In the genomic region with DNA sequence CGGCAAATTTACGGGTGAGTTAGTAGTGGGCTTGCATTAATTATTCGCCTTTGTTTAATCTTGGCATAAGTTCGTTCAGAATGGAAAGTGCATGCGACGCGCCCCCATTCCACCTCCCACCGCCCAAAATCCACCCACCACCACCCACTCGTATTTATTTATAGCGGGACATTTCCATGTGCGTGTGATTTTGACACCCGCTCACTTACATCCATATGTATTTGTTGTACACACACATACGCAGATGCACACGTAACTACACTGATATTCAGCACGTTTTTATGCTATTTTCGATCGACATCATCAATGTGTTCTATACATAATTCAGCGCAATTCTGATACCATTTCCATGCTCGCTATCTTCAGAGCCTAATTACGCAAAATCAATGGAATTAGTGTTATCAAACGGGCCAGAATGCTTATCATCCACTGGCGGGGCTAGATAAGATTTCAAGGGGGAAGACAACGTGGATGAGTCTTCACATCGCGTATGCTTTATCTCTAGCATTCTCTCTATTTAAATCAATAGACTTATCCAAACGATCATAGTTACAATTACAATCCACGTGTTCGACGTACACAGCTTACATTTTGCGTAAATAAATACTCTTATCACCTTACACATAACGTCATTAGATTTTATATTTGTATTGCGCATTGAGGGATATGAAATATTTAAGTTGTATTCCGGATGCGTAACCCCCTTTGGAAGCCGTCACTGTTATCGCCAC, we compare ENCODE assay signal across 1 fruit fly cellular context.
TF ChIP-seq lines count a peak whose summit lies in the region.

No protein-coding gene starts in this region.

TF ChIP-seq in whole organism, embryonic, 481 proteins besides CTCF, POLR2A, EP300 and RAD21 (continued from another document and continues in another):
- TF ChIP-seq Hr3 (GFP tag; optimal IDR thresholded peaks at IDR 0.05; lab: Kevin White, UChicago): peak; percentile 22
- no peak for TF ChIP-seq dati (GFP tag; IDR thresholded peaks at IDR 0.05; lab: Robert Waterston, UW)
- peak; percentile 41 for TF ChIP-seq CG12769 (tag; optimal IDR thresholded peaks at IDR 0.05; lab: Kevin White, UChicago)
- no peak for TF ChIP-seq CG18476 (GFP tag; optimal IDR thresholded peaks at IDR 0.05; lab: Kevin White, UChicago)
- no peak for TF ChIP-seq zen2 (GFP tag; IDR thresholded peaks at IDR 0.05; lab: Robert Waterston, UW; ENCODE audit: partially characterized antibody)
- peak; percentile 72 for TF ChIP-seq CG3281 (GFP tag; optimal IDR thresholded peaks at IDR 0.05; lab: Kevin White, UChicago)
- peak; percentile 37 for TF ChIP-seq sqz (GFP tag; optimal IDR thresholded peaks at IDR 0.05; lab: Kevin White, UChicago)
- TF ChIP-seq Lim3 (GFP tag; IDR thresholded peaks at IDR 0.05; lab: Robert Waterston, UW): no peak
- TF ChIP-seq CG14441 (GFP tag; IDR thresholded peaks at IDR 0.05; lab: Robert Waterston, UW): 0 out of 2 replicates have a peak, but pooled peaks have one; percentile 6
- peak; percentile 37 for TF ChIP-seq Hmx (GFP tag; optimal IDR thresholded peaks at IDR 0.05; lab: Kevin White, UChicago)
- peak; percentile 81 for TF ChIP-seq sd (tag; optimal IDR thresholded peaks at IDR 0.05; lab: Kevin White, UChicago)
- no peak for TF ChIP-seq schlank (tag; optimal IDR thresholded peaks at IDR 0.05; lab: Kevin White, UChicago)
- TF ChIP-seq CG16813 (GFP tag; IDR thresholded peaks at IDR 0.05; lab: Robert Waterston, UW; ENCODE audit: partially characterized antibody): no peak
- no peak for TF ChIP-seq ttk (GFP tag; IDR thresholded peaks at IDR 0.05; lab: Robert Waterston, UW)
- peak; percentile 26 for TF ChIP-seq her (GFP tag; optimal IDR thresholded peaks at IDR 0.05; lab: Kevin White, UChicago)
- TF ChIP-seq Tbp (GFP tag; optimal IDR thresholded peaks at IDR 0.05; lab: Kevin White, UChicago): no peak
- no peak for TF ChIP-seq CG3407 (GFP tag; optimal IDR thresholded peaks at IDR 0.05; lab: Kevin White, UChicago)
- TF ChIP-seq CG16779 (GFP tag; IDR thresholded peaks at IDR 0.05; lab: Robert Waterston, UW): no peak
- TF ChIP-seq Doc3 (GFP tag; IDR thresholded peaks at IDR 0.05; lab: Robert Waterston, UW; ENCODE audit: partially characterized antibody): no peak
- no peak for TF ChIP-seq CG17328 (GFP tag; IDR thresholded peaks at IDR 0.05; lab: Robert Waterston, UW)
- TF ChIP-seq HHEX (GFP tag; optimal IDR thresholded peaks at IDR 0.05; lab: Kevin White, UChicago): peak; percentile 65
- TF ChIP-seq CG7987 (GFP tag; optimal IDR thresholded peaks at IDR 0.05; lab: Kevin White, UChicago): no peak
- no peak for TF ChIP-seq cato (GFP tag; optimal IDR thresholded peaks at IDR 0.05; lab: Kevin White, UChicago; ENCODE audit: borderline replicate concordance)
- TF ChIP-seq Deaf1 (tag; optimal IDR thresholded peaks at IDR 0.05; lab: Kevin White, UChicago): no peak
- no peak for TF ChIP-seq CG10274 (GFP tag; optimal IDR thresholded peaks at IDR 0.05; lab: Kevin White, UChicago)
- TF ChIP-seq CoRest (tag; optimal IDR thresholded peaks at IDR 0.05; lab: Kevin White, UChicago): peak; percentile 63
- TF ChIP-seq fru (optimal IDR thresholded peaks at IDR 0.05; lab: Kevin White, UChicago): no peak
- TF ChIP-seq Taf1 (GFP tag; IDR thresholded peaks at IDR 0.05; lab: Robert Waterston, UW): peak; percentile 36; the same call in 1 of the 2 replicates
- TF ChIP-seq Ada2b (GFP tag; IDR thresholded peaks at IDR 0.05; lab: Robert Waterston, UW): no peak
- TF ChIP-seq E2f2 (GFP tag; IDR thresholded peaks at IDR 0.05; lab: Robert Waterston, UW): no peak
- TF ChIP-seq CG2712 (tag; optimal IDR thresholded peaks at IDR 0.05; lab: Kevin White, UChicago): peak; percentile 22
- TF ChIP-seq CG11504 (tag; optimal IDR thresholded peaks at IDR 0.05; lab: Kevin White, UChicago): no peak
- TF ChIP-seq ci (GFP tag; IDR thresholded peaks at IDR 0.05; lab: Robert Waterston, UW): no peak
- TF ChIP-seq sens (GFP tag; lab: Kevin White, UChicago): peak; percentile 85
- peak; percentile 87 for TF ChIP-seq CG6765 (GFP tag; optimal IDR thresholded peaks at IDR 0.05; lab: Kevin White, UChicago)
- TF ChIP-seq Dbx (GFP tag; IDR thresholded peaks at IDR 0.05; lab: Robert Waterston, UW): no peak
- peak; percentile 28 for TF ChIP-seq CG4328 (GFP tag; optimal IDR thresholded peaks at IDR 0.05; lab: Kevin White, UChicago)
- peak; percentile 70 for TF ChIP-seq GATAe (GFP tag; conservative IDR thresholded peaks at IDR 0.05; lab: Robert Waterston, UW)
- TF ChIP-seq CG31224 (GFP tag; IDR thresholded peaks at IDR 0.05; lab: Robert Waterston, UW): no peak
- no peak for TF ChIP-seq fd102C (GFP tag; optimal IDR thresholded peaks at IDR 0.05; lab: Kevin White, UChicago)
- no peak for TF ChIP-seq Lpt (GFP tag; optimal IDR thresholded peaks at IDR 0.05; lab: Kevin White, UChicago)
- no peak for TF ChIP-seq CG7928 (GFP tag; optimal IDR thresholded peaks at IDR 0.05; lab: Kevin White, UChicago)
- TF ChIP-seq CG10565 (GFP tag; optimal IDR thresholded peaks at IDR 0.05; lab: Kevin White, UChicago): no peak
- TF ChIP-seq Nf-YC (tag; optimal IDR thresholded peaks at IDR 0.05; lab: Kevin White, UChicago): peak; percentile 31
- no peak for TF ChIP-seq CG4617 (GFP tag; optimal IDR thresholded peaks at IDR 0.05; lab: Kevin White, UChicago; ENCODE audit: borderline replicate concordance)
- no peak for TF ChIP-seq Nf-YA (GFP tag; IDR thresholded peaks at IDR 0.05; lab: Robert Waterston, UW)
- peak; percentile 60 for TF ChIP-seq CG1233 (GFP tag; optimal IDR thresholded peaks at IDR 0.05; lab: Kevin White, UChicago)
- TF ChIP-seq ro (GFP tag; IDR thresholded peaks at IDR 0.05; lab: Robert Waterston, UW): no peak
- no peak for TF ChIP-seq CG2116 (GFP tag; optimal IDR thresholded peaks at IDR 0.05; lab: Kevin White, UChicago)
- no peak for TF ChIP-seq CG2129 (GFP tag; IDR thresholded peaks at IDR 0.05; lab: Robert Waterston, UW; ENCODE audit: partially characterized antibody)
- no peak for TF ChIP-seq Bgb (GFP tag; IDR thresholded peaks at IDR 0.05; lab: Robert Waterston, UW; ENCODE audit: partially characterized antibody)
- no peak for TF ChIP-seq CG8388 (GFP tag; optimal IDR thresholded peaks at IDR 0.05; lab: Kevin White, UChicago)
- no peak for TF ChIP-seq CG33213 (GFP tag; optimal IDR thresholded peaks at IDR 0.05; lab: Kevin White, UChicago)
- no peak for TF ChIP-seq pzg (GFP tag; optimal IDR thresholded peaks at IDR 0.05; lab: Kevin White, UChicago)
- no peak for TF ChIP-seq croc (GFP tag; conservative IDR thresholded peaks at IDR 0.05; lab: Robert Waterston, UW)
- peak; percentile 30; the same call in 1 of the 2 replicates for TF ChIP-seq al (GFP tag; IDR thresholded peaks at IDR 0.05; lab: Robert Waterston, UW)
- TF ChIP-seq ATbp (GFP tag; optimal IDR thresholded peaks at IDR 0.05; lab: Kevin White, UChicago): peak; percentile 9
- no peak for TF ChIP-seq Max (GFP tag; optimal IDR thresholded peaks at IDR 0.05; lab: Kevin White, UChicago)
- no peak for TF ChIP-seq CG34224 (GFP tag; IDR thresholded peaks at IDR 0.05; lab: Robert Waterston, UW; ENCODE audit: partially characterized antibody)
- no peak for TF ChIP-seq CG4854 (GFP tag; optimal IDR thresholded peaks at IDR 0.05; lab: Kevin White, UChicago)
- TF ChIP-seq CG11247 (GFP tag; IDR thresholded peaks at IDR 0.05; lab: Robert Waterston, UW): no peak
- no peak for TF ChIP-seq CG32767 (GFP tag; IDR thresholded peaks at IDR 0.05; lab: Robert Waterston, UW)
- TF ChIP-seq MESR4 (GFP tag; optimal IDR thresholded peaks at IDR 0.05; lab: Kevin White, UChicago): no peak
- TF ChIP-seq cwo (GFP tag; optimal IDR thresholded peaks at IDR 0.05; lab: Kevin White, UChicago): peak; percentile 64
- no peak for TF ChIP-seq usp (GFP tag; optimal IDR thresholded peaks at IDR 0.05; lab: Kevin White, UChicago)
- no peak for TF ChIP-seq Sry-δ (GFP tag; optimal IDR thresholded peaks at IDR 0.05; lab: Kevin White, UChicago)
- TF ChIP-seq CG8290 (GFP tag; optimal IDR thresholded peaks at IDR 0.05; lab: Kevin White, UChicago): no peak
- TF ChIP-seq CG8290 (tag; optimal IDR thresholded peaks at IDR 0.05; lab: Kevin White, UChicago): peak in 1 of 2 experiments; percentile 30
- TF ChIP-seq CG31365 (tag; optimal IDR thresholded peaks at IDR 0.05; lab: Kevin White, UChicago): no peak
- no peak for TF ChIP-seq lbe (GFP tag; optimal IDR thresholded peaks at IDR 0.05; lab: Kevin White, UChicago)
- no peak for TF ChIP-seq NC2α (GFP tag; optimal IDR thresholded peaks at IDR 0.05; lab: Kevin White, UChicago)
- TF ChIP-seq Sox100B (GFP tag; optimal IDR thresholded peaks at IDR 0.05; lab: Kevin White, UChicago): peak; percentile 33
- TF ChIP-seq shn (GFP tag; optimal IDR thresholded peaks at IDR 0.05; lab: Kevin White, UChicago): no peak
- no peak for TF ChIP-seq CG1024 (GFP tag; IDR thresholded peaks at IDR 0.05; lab: Robert Waterston, UW)
- no peak for TF ChIP-seq CG3995 (GFP tag; optimal IDR thresholded peaks at IDR 0.05; lab: Kevin White, UChicago)
- no peak for TF ChIP-seq CG11085 (GFP tag; IDR thresholded peaks at IDR 0.05; lab: Robert Waterston, UW)
- no peak for TF ChIP-seq CG7963 (GFP tag; IDR thresholded peaks at IDR 0.05; lab: Robert Waterston, UW; ENCODE audit: partially characterized antibody)
- TF ChIP-seq CG14710 (tag; optimal IDR thresholded peaks at IDR 0.05; lab: Kevin White, UChicago): no peak
- no peak for TF ChIP-seq CG42726 (GFP tag; IDR thresholded peaks at IDR 0.05; lab: Robert Waterston, UW; ENCODE audit: partially characterized antibody)
- no peak for TF ChIP-seq CG7271 (tag; optimal IDR thresholded peaks at IDR 0.05; lab: Kevin White, UChicago)
- TF ChIP-seq Eip74EF (GFP tag; optimal IDR thresholded peaks at IDR 0.05; lab: Kevin White, UChicago): peak in 1 of 2 experiments; percentile 28
- TF ChIP-seq fd3F (GFP tag; optimal IDR thresholded peaks at IDR 0.05; lab: Kevin White, UChicago): no peak
- TF ChIP-seq fu2 (GFP tag; optimal IDR thresholded peaks at IDR 0.05; lab: Kevin White, UChicago): peak; percentile 5
- TF ChIP-seq hbn (GFP tag; IDR thresholded peaks at IDR 0.05; lab: Robert Waterston, UW; ENCODE audit: partially characterized antibody): no peak
- peak; percentile 24 for TF ChIP-seq CG15514 (GFP tag; optimal IDR thresholded peaks at IDR 0.05; lab: Kevin White, UChicago)
- no peak for TF ChIP-seq ssp (GFP tag; IDR thresholded peaks at IDR 0.05; lab: Robert Waterston, UW)
- TF ChIP-seq nerfin-2 (GFP tag; IDR thresholded peaks at IDR 0.05; lab: Robert Waterston, UW; ENCODE audit: partially characterized antibody): no peak
- peak; percentile 28 for TF ChIP-seq dmrt99B (tag; optimal IDR thresholded peaks at IDR 0.05; lab: Kevin White, UChicago)
- no peak for TF ChIP-seq gt (GFP tag; IDR thresholded peaks at IDR 0.05; lab: Robert Waterston, UW)
- no peak for TF ChIP-seq CG10366 (GFP tag; IDR thresholded peaks at IDR 0.05; lab: Robert Waterston, UW)
- no peak for TF ChIP-seq Dll (GFP tag; IDR thresholded peaks at IDR 0.05; lab: Robert Waterston, UW; ENCODE audit: partially characterized antibody)
- peak; percentile 22 for TF ChIP-seq org-1 (GFP tag; optimal IDR thresholded peaks at IDR 0.05; lab: Kevin White, UChicago)
- no peak for TF ChIP-seq CG9609 (GFP tag; optimal IDR thresholded peaks at IDR 0.05; lab: Kevin White, UChicago)
- TF ChIP-seq sug (tag; optimal IDR thresholded peaks at IDR 0.05; lab: Kevin White, UChicago): peak; percentile 61
- TF ChIP-seq CG18599 (GFP tag; optimal IDR thresholded peaks at IDR 0.05; lab: Kevin White, UChicago): peak; percentile 73
- peak; percentile 30 for TF ChIP-seq CG12071 (GFP tag; optimal IDR thresholded peaks at IDR 0.05; lab: Kevin White, UChicago)
- TF ChIP-seq HLH3B (GFP tag; IDR thresholded peaks at IDR 0.05; lab: Robert Waterston, UW): 0 out of 2 replicates have a peak, but pooled peaks have one; percentile 12
- TF ChIP-seq ham (GFP tag; IDR thresholded peaks at IDR 0.05; lab: Robert Waterston, UW): no peak
- no peak for TF ChIP-seq CG11456 (GFP tag; IDR thresholded peaks at IDR 0.05; lab: Robert Waterston, UW)
- no peak for TF ChIP-seq NFAT (GFP tag; IDR thresholded peaks at IDR 0.05; lab: Robert Waterston, UW)
- peak; percentile 32 for TF ChIP-seq CG12155 (GFP tag; optimal IDR thresholded peaks at IDR 0.05; lab: Kevin White, UChicago)
- TF ChIP-seq Meics (GFP tag; optimal IDR thresholded peaks at IDR 0.05; lab: Kevin White, UChicago): peak; percentile 62
- no peak for TF ChIP-seq Bteb2 (GFP tag; optimal IDR thresholded peaks at IDR 0.05; lab: Kevin White, UChicago)
- peak; percentile 36 for TF ChIP-seq Hand (GFP tag; optimal IDR thresholded peaks at IDR 0.05; lab: Kevin White, UChicago)
- TF ChIP-seq stwl (tag; optimal IDR thresholded peaks at IDR 0.05; lab: Kevin White, UChicago): no peak
- peak; percentile 19 for TF ChIP-seq gcm (GFP tag; optimal IDR thresholded peaks at IDR 0.05; lab: Kevin White, UChicago)
- no peak for TF ChIP-seq zen (tag; optimal IDR thresholded peaks at IDR 0.05; lab: Kevin White, UChicago)
- peak; percentile 15 for TF ChIP-seq CG17385 (GFP tag; optimal IDR thresholded peaks at IDR 0.05; lab: Kevin White, UChicago)
- TF ChIP-seq z (GFP tag; IDR thresholded peaks at IDR 0.05; lab: Robert Waterston, UW): no peak; the same call in 2 of the 3 replicates
- TF ChIP-seq Hr51 (GFP tag; optimal IDR thresholded peaks at IDR 0.05; lab: Kevin White, UChicago): peak in 1 of 2 experiments; percentile 49
- no peak for TF ChIP-seq CG7372 (GFP tag; IDR thresholded peaks at IDR 0.05; lab: Robert Waterston, UW)
- no peak for TF ChIP-seq CG3163 (GFP tag; optimal IDR thresholded peaks at IDR 0.05; lab: Kevin White, UChicago)
- peak; percentile 87 for TF ChIP-seq Med (GFP tag; lab: Kevin White, UChicago)
- TF ChIP-seq CG13287 (GFP tag; IDR thresholded peaks at IDR 0.05; lab: Robert Waterston, UW; ENCODE audit: partially characterized antibody): no peak
- no peak for TF ChIP-seq vnd (GFP tag; IDR thresholded peaks at IDR 0.05; lab: Robert Waterston, UW; ENCODE audit: partially characterized antibody)
- peak; percentile 19 for TF ChIP-seq Vsx1 (GFP tag; optimal IDR thresholded peaks at IDR 0.05; lab: Kevin White, UChicago)
- peak; percentile 38 for TF ChIP-seq CG15269 (tag; optimal IDR thresholded peaks at IDR 0.05; lab: Kevin White, UChicago)
- no peak for TF ChIP-seq E2f1 (GFP tag; IDR thresholded peaks at IDR 0.05; lab: Robert Waterston, UW)
- no peak for TF ChIP-seq CG6654 (GFP tag; optimal IDR thresholded peaks at IDR 0.05; lab: Kevin White, UChicago)
- no peak for TF ChIP-seq CG8765 (GFP tag; IDR thresholded peaks at IDR 0.05; lab: Robert Waterston, UW)
- TF ChIP-seq CG10209 (GFP tag; optimal IDR thresholded peaks at IDR 0.05; lab: Kevin White, UChicago): peak; percentile 54
- no peak for TF ChIP-seq CG6254 (GFP tag; optimal IDR thresholded peaks at IDR 0.05; lab: Kevin White, UChicago)
- TF ChIP-seq CG10321 (GFP tag; IDR thresholded peaks at IDR 0.05; lab: Robert Waterston, UW): no peak
- TF ChIP-seq Stat92E (GFP tag; optimal IDR thresholded peaks at IDR 0.05; lab: Kevin White, UChicago): no peak
- no peak for TF ChIP-seq CG5180 (GFP tag; optimal IDR thresholded peaks at IDR 0.05; lab: Kevin White, UChicago)
